Fruit fly (Drosophila melanogaster) whole organism: ENCODE measurements around the gene Tmep.

Experiments used
- CG8478 ChIP-seq: fragments of >200 bp; optimal IDR thresholded peaks from 2 replicates; lab custom pipeline; 2018; ENCODE audit warnings: inconsistent platforms
- Dll ChIP-seq: fragments of >200 bp; optimal IDR thresholded peaks from 2 replicates; lab custom pipeline; 2017
- EcR ChIP-seq, 2 experiments: fragments of >200 bp; optimal IDR thresholded peaks; 2 replicates each; lab custom pipeline; 2017; ENCODE audit warnings: missing biosample characterization in 2 of 2, missing genetic modification characterization in 2 of 2, missing genetic modification reagents in 2 of 2
- pan ChIP-seq: fragments of >200 bp; optimal IDR thresholded peaks from 2 replicates; lab custom pipeline; 2017
- psq ChIP-seq: fragments of >200 bp; optimal IDR thresholded peaks from 2 replicates; lab custom pipeline; 2017
- usp ChIP-seq: fragments of >200 bp; optimal IDR thresholded peaks from 2 replicates; lab custom pipeline; 2017; ENCODE audit warnings: missing biosample characterization, missing genetic modification characterization, mixed read lengths

- TF ChIP-seq psq (lab: Kevin White, UChicago) = no peak
- no peak for TF ChIP-seq usp (GFP tag; lab: Kevin White, UChicago)
- no peak for TF ChIP-seq pan (lab: Kevin White, UChicago)
- no peak for TF ChIP-seq CG8478
- TF ChIP-seq Dll (lab: Kevin White, UChicago) = no peak
- TF ChIP-seq EcR (GFP tag; optimal IDR thresholded peaks at IDR 0.05; lab: Kevin White, UChicago) = no peak
These were observed 21.9 kb upstream of the Tmep start for dm6 chr3L:1547117-1547507.
